Worm (Caenorhabditis elegans) whole organism, L1 larva: ENCODE results near the gene C16D9.5.
A peak's percentile ranks its signal among the peaks of the same experiment; 100 is the strongest.

Source experiments
- aly-2 ChIP-seq: fragments of 150-350 bp; optimal IDR thresholded peaks from 2 replicates; lab custom pipeline; 2014; ENCODE audit warnings: missing biosample characterization, missing genetic modification characterization
- blmp-1 ChIP-seq: fragments of 150-350 bp; optimal IDR thresholded peaks from 2 replicates; lab custom pipeline; 2014; ENCODE audit warnings: missing biosample characterization, missing genetic modification characterization
- ceh-8 ChIP-seq: fragments of 200-800 bp; sonication (Bioruptor generic); optimal IDR thresholded peaks from 2 replicates; lab custom pipeline; 2018; ENCODE audit warnings: mild to moderate bottlenecking, missing genetic modification characterization, moderate library complexity, missing compliant biosample characterization
- ceh-88 ChIP-seq: fragments of 200-800 bp; sonication (Bioruptor generic); IDR thresholded peaks from 2 replicates; pipeline ENCODE4 v1.3.6; 2022; ENCODE audit warnings: missing genetic modification characterization, missing compliant biosample characterization
- dsc-1 ChIP-seq: sonication (generic microtip); optimal IDR thresholded peaks from 2 replicates; lab custom pipeline; 2016; ENCODE audit warnings: mild to moderate bottlenecking, missing genetic modification characterization, missing compliant biosample characterization
- efl-1 ChIP-seq, 4 experiments: fragments of 150-350 bp; optimal IDR thresholded peaks in 3 of 4; peaks in 1 of 4; 1 replicate in 1 of 4; 2 replicates in 3 of 4; lab custom pipeline; 2014; ENCODE audit warnings: missing biosample characterization in 2 of 4, missing genetic modification characterization in 2 of 4, missing genetic modification reagents in 2 of 4
- egl-13 ChIP-seq: sonication (generic microtip); optimal IDR thresholded peaks from 2 replicates; lab custom pipeline; 2016; ENCODE audit warnings: missing genotype, missing genetic modification reagents, missing genetic modification characterization, missing compliant biosample characterization
- elt-2 ChIP-seq: sonication (generic microtip); optimal IDR thresholded peaks from 2 replicates; lab custom pipeline; 2016; ENCODE audit warnings: missing genetic modification characterization, mild to moderate bottlenecking, inconsistent platforms, missing compliant biosample characterization, missing genetic modification reagents
- fkh-4 ChIP-seq: sonication (generic microtip); optimal IDR thresholded peaks from 2 replicates; lab custom pipeline; 2016; ENCODE audit warnings: missing compliant biosample characterization, missing genetic modification characterization, borderline replicate concordance
- fkh-8 ChIP-seq: sonication (generic microtip); optimal IDR thresholded peaks from 2 replicates; lab custom pipeline; 2016; ENCODE audit warnings: mild to moderate bottlenecking, missing genetic modification characterization, missing compliant biosample characterization
- hlh-17 ChIP-seq: fragments of 200-800 bp; sonication (Bioruptor generic); optimal IDR thresholded peaks from 2 replicates; lab custom pipeline; 2018; ENCODE audit warnings: missing genetic modification characterization, mild to moderate bottlenecking, missing compliant biosample characterization, moderate library complexity, borderline replicate concordance
- hlh-4 ChIP-seq: sonication (generic microtip); optimal IDR thresholded peaks from 2 replicates; lab custom pipeline; 2016; ENCODE audit warnings: mild to moderate bottlenecking, missing genetic modification characterization, missing compliant biosample characterization
- irx-1 ChIP-seq: sonication (generic microtip); optimal IDR thresholded peaks from 2 replicates; lab custom pipeline; 2016; ENCODE audit warnings: missing genetic modification characterization, missing compliant biosample characterization
- jun-1 ChIP-seq: fragments of 150-350 bp; optimal IDR thresholded peaks from 2 replicates; lab custom pipeline; 2014; ENCODE audit warnings: missing biosample characterization, missing genetic modification reagents, missing genetic modification characterization
- lin-13 ChIP-seq: fragments of 150-350 bp; optimal IDR thresholded peaks from 2 replicates; lab custom pipeline; 2014; ENCODE audit warnings: missing biosample characterization, missing genetic modification reagents, missing genetic modification characterization
- lin-35 ChIP-seq, 2 experiments: fragments of 150-350 bp; optimal IDR thresholded peaks; 2 replicates each; lab custom pipeline; 2014; ENCODE audit warnings: missing biosample characterization in 2 of 2, missing genetic modification characterization in 2 of 2, missing genetic modification reagents in 2 of 2
- lir-3 ChIP-seq: sonication (generic microtip); optimal IDR thresholded peaks from 2 replicates; lab custom pipeline; 2016; ENCODE audit warnings: mild to moderate bottlenecking, missing genetic modification characterization, moderate library complexity, missing compliant biosample characterization; ENCODE audit not compliant: poor library complexity
- mab-9 ChIP-seq: fragments of 200-800 bp; sonication (Bioruptor generic); IDR thresholded peaks from 2 replicates; pipeline ENCODE4 v1.3.6; 2022; ENCODE audit warnings: missing genetic modification reagents, missing genetic modification characterization, missing compliant biosample characterization
- mdl-1 ChIP-seq, 2 experiments: fragments of 150-350 bp; optimal IDR thresholded peaks; 2 replicates each; lab custom pipeline; 2014 to 2017; ENCODE audit warnings: missing biosample characterization in 2 of 2, missing genetic modification characterization in 2 of 2, inconsistent platforms in 1 of 2
- mep-1 ChIP-seq: fragments of 150-350 bp; optimal IDR thresholded peaks from 2 replicates; lab custom pipeline; 2014; ENCODE audit warnings: missing biosample characterization, missing genetic modification characterization
- nhr-11 ChIP-seq: fragments of 150-350 bp; optimal IDR thresholded peaks from 2 replicates; lab custom pipeline; 2014; ENCODE audit warnings: missing biosample characterization, missing genetic modification characterization
- nhr-20 ChIP-seq: sonication (generic microtip); optimal IDR thresholded peaks from 2 replicates; lab custom pipeline; 2016; ENCODE audit warnings: mild to moderate bottlenecking, missing genetic modification characterization, missing compliant biosample characterization
- nhr-237 ChIP-seq: fragments of 150-350 bp; optimal IDR thresholded peaks from 2 replicates; lab custom pipeline; 2014; ENCODE audit warnings: missing biosample characterization, missing genetic modification characterization
- nhr-47 ChIP-seq: sonication (generic microtip); optimal IDR thresholded peaks from 2 replicates; lab custom pipeline; 2016; ENCODE audit warnings: mild to moderate bottlenecking, missing genetic modification characterization, moderate library complexity, missing compliant biosample characterization
- nhr-71 ChIP-seq: sonication (generic microtip); optimal IDR thresholded peaks from 2 replicates; lab custom pipeline; 2016; ENCODE audit warnings: mild to moderate bottlenecking, missing genetic modification characterization, moderate library complexity, missing compliant biosample characterization
- nhr-84 ChIP-seq: sonication (generic microtip); optimal IDR thresholded peaks from 2 replicates; lab custom pipeline; 2017; ENCODE audit warnings: missing biosample characterization, missing genetic modification characterization
- nhr-90 ChIP-seq: sonication (generic microtip); optimal IDR thresholded peaks from 2 replicates; lab custom pipeline; 2016; ENCODE audit warnings: mild to moderate bottlenecking, missing genetic modification characterization, missing compliant biosample characterization; ENCODE audit not compliant: poor library complexity
- pag-3 ChIP-seq: sonication (generic microtip); optimal IDR thresholded peaks from 2 replicates; lab custom pipeline; 2017; ENCODE audit warnings: missing genetic modification characterization, mild to moderate bottlenecking, missing compliant biosample characterization, antibody characterized with exemption, borderline replicate concordance; ENCODE audit not compliant: insufficient read depth
- snpc-4 ChIP-seq: fragments of 150-350 bp; optimal IDR thresholded peaks from 2 replicates; lab custom pipeline; 2014; ENCODE audit warnings: missing biosample characterization, missing genetic modification characterization
- sox-4 ChIP-seq: sonication (generic microtip); optimal IDR thresholded peaks from 2 replicates; lab custom pipeline; 2016; ENCODE audit warnings: missing genetic modification characterization, missing compliant biosample characterization
- sptf-1 ChIP-seq: fragments of 150-350 bp; optimal IDR thresholded peaks from 2 replicates; lab custom pipeline; 2014; ENCODE audit warnings: missing biosample characterization, missing genetic modification characterization
- tlp-1 ChIP-seq: fragments of 150-350 bp; optimal IDR thresholded peaks from 2 replicates; lab custom pipeline; 2014; ENCODE audit warnings: missing biosample characterization, missing genetic modification characterization
- unc-30 ChIP-seq: sonication (generic microtip); optimal IDR thresholded peaks from 2 replicates; lab custom pipeline; 2017; ENCODE audit warnings: missing biosample characterization, missing genetic modification characterization
- unc-86 ChIP-seq: sonication (generic microtip); optimal IDR thresholded peaks from 2 replicates; lab custom pipeline; 2016; ENCODE audit warnings: missing genetic modification characterization, missing compliant biosample characterization
- zip-4 ChIP-seq: fragments of 200-800 bp; sonication (Bioruptor generic); optimal IDR thresholded peaks from 2 replicates; lab custom pipeline; 2018; ENCODE audit warnings: mild to moderate bottlenecking, missing genetic modification characterization, moderate library complexity, missing compliant biosample characterization
- ztf-4 ChIP-seq: fragments of 150-350 bp; optimal IDR thresholded peaks from 2 replicates; lab custom pipeline; 2014; ENCODE audit warnings: missing biosample characterization, missing genetic modification characterization

C16D9.5 gene

DNA sequence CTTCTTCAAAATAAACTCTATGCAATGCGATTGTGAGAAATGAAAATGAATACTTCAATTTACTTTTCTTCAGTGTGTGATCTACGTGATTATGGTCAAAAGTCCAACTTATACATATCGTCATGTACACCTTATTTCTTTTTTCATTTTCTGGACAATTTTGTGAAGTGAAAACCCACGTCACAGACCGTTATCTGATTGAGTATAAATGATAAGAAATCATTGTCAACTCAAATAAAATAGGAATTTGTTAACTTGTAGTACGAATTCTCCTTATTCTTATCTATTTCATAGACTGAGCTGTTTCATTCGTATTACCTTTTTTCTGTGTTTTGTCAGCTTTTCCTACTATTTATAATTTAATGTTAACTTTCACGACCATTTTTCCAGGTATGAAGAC, 26.6 kb upstream of the C16D9.5 start, which contains the start of gene asp-5:
asp-5 (plus strand) TSS at position 391 of the 400 bp plus-strand sequence.
- TF ChIP-seq lin-35 (GFP tag; optimal IDR thresholded peaks at IDR 0.05; lab: Kevin White, UChicago) (peak in 1 of 2 experiments; percentile 11), elt-2 (peak; percentile 76), hlh-17 (GFP tag; lab: Kevin White, UChicago) (no peak), nhr-237 (tag; lab: Kevin White, UChicago) (no peak), mdl-1 (tag; optimal IDR thresholded peaks at IDR 0.05; lab: Kevin White, UChicago) (no peak)

DNA sequence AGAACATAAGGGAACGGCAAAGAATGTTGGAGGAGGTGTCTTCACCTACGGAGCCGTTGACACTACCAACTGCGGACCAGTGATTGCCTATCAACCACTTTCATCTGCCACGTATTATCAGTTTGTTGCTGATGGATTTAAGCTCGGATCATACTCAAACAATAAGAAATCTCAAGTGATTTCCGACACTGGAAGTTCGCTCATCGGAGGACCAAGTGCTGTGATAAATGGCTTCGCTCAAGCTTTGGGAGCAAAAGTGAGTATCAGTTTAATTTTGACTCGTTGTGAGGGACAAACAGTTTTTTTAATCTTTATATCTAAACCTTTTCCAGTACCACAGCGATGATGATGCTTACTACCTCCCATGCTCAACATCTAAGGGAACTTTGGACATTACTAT, 26.0 kb upstream of the C16D9.5 start:
- no peak for TF ChIP-seq irx-1

DNA sequence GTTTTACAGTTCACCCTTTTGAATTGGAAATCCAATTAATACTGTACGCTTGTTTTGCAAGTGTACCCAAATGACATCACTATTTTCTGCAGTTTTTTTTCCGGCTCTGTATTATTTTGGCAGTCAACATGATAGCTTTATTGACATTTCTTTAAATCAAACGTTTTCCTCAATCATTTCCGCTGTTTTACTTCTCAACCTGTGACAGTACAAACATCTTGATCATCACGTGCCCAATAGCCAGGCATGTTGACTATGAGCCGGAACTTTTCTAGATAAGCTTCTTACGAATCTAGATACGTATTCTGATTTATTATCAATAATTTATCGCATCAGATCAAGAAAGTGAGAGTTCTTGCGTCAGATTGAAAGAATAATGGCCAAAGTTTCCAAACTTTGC, 24.5 kb upstream of the C16D9.5 start:
- TF ChIP-seq lin-35 (GFP tag; optimal IDR thresholded peaks at IDR 0.05; lab: Kevin White, UChicago) (peak in 1 of 2 experiments; percentile 6), hlh-4 (tag; lab: Kevin White, UChicago) (no peak), blmp-1 (tag; lab: Kevin White, UChicago) (no peak), ztf-4 (tag; lab: Kevin White, UChicago) (no peak), nhr-71 (peak; percentile 13), nhr-90 (tag; lab: Kevin White, UChicago) (peak; percentile 12), nhr-20 (tag; lab: Kevin White, UChicago) (peak; percentile 23), elt-2 (peak; percentile 97)

DNA sequence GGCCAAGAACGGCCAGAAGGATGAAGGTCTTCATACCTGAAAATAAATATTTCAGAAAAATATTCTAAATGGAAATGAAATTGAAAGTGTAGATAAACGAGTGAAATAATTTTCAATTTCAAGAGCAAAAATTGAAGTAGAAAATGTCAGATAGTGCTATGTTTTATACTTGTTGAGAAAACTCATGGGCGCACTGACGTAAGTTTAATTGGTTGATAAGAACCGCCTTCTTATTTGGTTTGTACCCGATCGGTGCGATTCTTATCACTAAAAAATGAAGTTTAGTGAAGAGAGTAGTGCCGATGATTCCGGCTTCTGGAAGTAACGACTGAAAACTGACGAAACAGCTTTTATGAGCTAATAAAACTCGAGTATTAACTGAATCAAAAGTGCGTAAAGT, 23.5 kb upstream of the C16D9.5 start, which contains the start of the genes asp-6 and asp-12:
asp-6 (minus strand) TSS at position 36 of the 400 bp plus-strand sequence.
asp-12 (plus strand) TSS at position 309 of the 400 bp plus-strand sequence.
- TF ChIP-seq lin-35 (GFP tag; optimal IDR thresholded peaks at IDR 0.05; lab: Kevin White, UChicago) (peak in 1 of 2 experiments; percentile 8), efl-1 (optimal IDR thresholded peaks at IDR 0.05; lab: Kevin White, UChicago) (no peak), efl-1 (GFP tag; optimal IDR thresholded peaks at IDR 0.05 in 1 of 2; lab: Kevin White, UChicago) (peak in 1 of 2 experiments; percentile 74), pag-3 (tag; lab: Kevin White, UChicago) (no peak), elt-2 (peak; percentile 86)
- TF ChIP-seq, all 84 proteins: peak for 3

DNA sequence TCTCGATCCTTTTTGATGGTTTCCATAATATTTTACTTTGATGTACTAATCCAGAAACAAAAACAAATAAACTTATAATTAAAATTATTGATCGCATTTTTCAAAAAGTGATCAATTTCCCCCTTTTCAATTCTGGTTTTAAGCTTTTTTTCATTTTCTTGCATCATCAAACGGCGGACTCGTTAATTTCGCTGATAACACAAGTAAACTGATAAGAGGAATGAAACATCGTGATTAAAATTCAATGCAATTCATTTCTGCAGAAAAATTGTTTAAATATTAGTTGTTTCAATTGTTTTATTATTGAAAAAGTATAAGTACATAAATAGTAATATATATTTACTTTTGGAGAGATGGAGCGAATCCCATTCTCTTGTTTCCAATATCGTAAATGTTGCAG, 21.9 kb upstream of the C16D9.5 start:
- TF ChIP-seq dsc-1 (tag; lab: Kevin White, UChicago) = no peak
- peak; percentile 64 for TF ChIP-seq aly-2 (tag; lab: Kevin White, UChicago)
- no peak for TF ChIP-seq ceh-88 (GFP tag; lab: Robert Waterston, UW)
- peak; percentile 13 for TF ChIP-seq jun-1
- no peak for TF ChIP-seq hlh-17 (GFP tag; lab: Kevin White, UChicago)
- TF ChIP-seq sox-4 (tag; lab: Kevin White, UChicago) = no peak
- TF ChIP-seq elt-2 = peak; percentile 95
- no peak for TF ChIP-seq unc-30 (tag; lab: Kevin White, UChicago)
- TF ChIP-seq fkh-4 (tag; lab: Kevin White, UChicago) = no peak
- no peak for TF ChIP-seq unc-86 (tag; lab: Kevin White, UChicago)
- no peak for TF ChIP-seq ceh-8
- TF ChIP-seq sptf-1 (tag; lab: Kevin White, UChicago) = no peak
- TF ChIP-seq mdl-1 (tag; optimal IDR thresholded peaks at IDR 0.05; lab: Kevin White, UChicago) = no peak
- no peak for TF ChIP-seq zip-4
- no peak for TF ChIP-seq nhr-11
- TF ChIP-seq fkh-8 (tag; lab: Kevin White, UChicago) = no peak
- peak in 1 of 2 experiments; percentile 31 for TF ChIP-seq lin-35 (GFP tag; optimal IDR thresholded peaks at IDR 0.05; lab: Kevin White, UChicago)
- TF ChIP-seq egl-13 = no peak
- no peak for TF ChIP-seq lir-3 (tag; lab: Kevin White, UChicago)
- peak; percentile 87 for TF ChIP-seq tlp-1 (tag; lab: Kevin White, UChicago)
- TF ChIP-seq, all 84 proteins: peak for 5

DNA sequence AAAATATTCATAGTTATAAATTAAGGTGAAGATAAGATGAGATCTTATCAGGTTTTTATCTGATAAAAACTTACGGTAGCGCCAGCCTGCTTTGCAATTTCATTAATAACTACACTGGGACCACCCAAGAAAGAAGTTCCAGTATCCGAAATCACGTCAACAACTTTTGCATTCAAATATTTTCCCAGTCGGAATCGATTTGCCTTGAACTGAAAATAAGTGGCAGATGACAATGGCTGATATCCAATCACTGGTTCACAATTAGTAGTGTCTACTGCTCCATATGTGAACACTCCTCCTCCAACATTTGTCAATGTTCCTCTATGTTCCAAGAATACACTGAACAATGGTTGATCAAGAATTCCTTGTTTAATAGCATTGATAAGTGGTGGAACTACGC, 20.9 kb upstream of the C16D9.5 start, which contains the start of gene F21F8.5:
F21F8.5 (minus strand) TSS at position 101 of the 400 bp plus-strand sequence.
- TF ChIP-seq nhr-47 = no peak
- no peak for TF ChIP-seq elt-2
- TF ChIP-seq mep-1 = no peak
- no peak for TF ChIP-seq sox-4 (tag; lab: Kevin White, UChicago)
- TF ChIP-seq snpc-4 (tag; lab: Kevin White, UChicago) = no peak
- TF ChIP-seq lin-13 (GFP tag; lab: Kevin White, UChicago) = no peak
- no peak for TF ChIP-seq mab-9 (GFP tag; lab: Robert Waterston, UW)
- TF ChIP-seq unc-86 (tag; lab: Kevin White, UChicago) = no peak
- no peak for TF ChIP-seq nhr-84 (tag; lab: Kevin White, UChicago)
- no peak for TF ChIP-seq blmp-1 (tag; lab: Kevin White, UChicago)
